Worm (Caenorhabditis elegans) whole organism, L4 larva: Measurements from ENCODE around the gene sec-24.1.

Source experiments
- R02D3.7 ChIP-seq: fragments of 150-350 bp; sonication (generic microtip); optimal IDR thresholded peaks from 3 replicates; lab custom pipeline; 2014; ENCODE audit warnings: missing biosample characterization, missing genetic modification characterization
- ZK546.5 ChIP-seq, 2 experiments: sonication (generic microtip); optimal IDR thresholded peaks; 2 replicates each; lab custom pipeline; 2017; ENCODE audit warnings: missing biosample characterization in 2 of 2, missing genetic modification characterization in 2 of 2
- jun-1 ChIP-seq: fragments of 150-350 bp; optimal IDR thresholded peaks from 2 replicates; lab custom pipeline; 2014; ENCODE audit warnings: missing biosample characterization, missing genetic modification reagents, missing genetic modification characterization
- lin-15B ChIP-seq: fragments of 150-350 bp; sonication (generic microtip); optimal IDR thresholded peaks from 3 replicates; lab custom pipeline; 2014; ENCODE audit warnings: missing biosample characterization, missing genetic modification characterization
- nhr-77 ChIP-seq: fragments of 150-350 bp; optimal IDR thresholded peaks from 2 replicates; lab custom pipeline; 2014; ENCODE audit warnings: missing biosample characterization, missing genetic modification characterization

- TF ChIP-seq ZK546.5 (tag; optimal IDR thresholded peaks at IDR 0.05; lab: Kevin White, UChicago), result no peak
- no peak for TF ChIP-seq jun-1
- TF ChIP-seq lin-15B (tag; lab: Kevin White, UChicago), result no peak
- peak; percentile 27 for TF ChIP-seq nhr-77 (tag; lab: Kevin White, UChicago)
- no peak for TF ChIP-seq R02D3.7 (tag; lab: Kevin White, UChicago)
These were observed 38.9 kb upstream of the sec-24.1 start, which contains the start of the genes ragc-1 and Y24F12A.1 for ce11 chrIV:11604909-11605308.
